Worm (Caenorhabditis elegans) whole organism, L1 larva: ENCODE results near the gene npp-9.

Source experiments
- C16A3.4 ChIP-seq: fragments of 150-350 bp; optimal IDR thresholded peaks from 2 replicates; lab custom pipeline; 2014; ENCODE audit warnings: missing biosample characterization, missing genetic modification characterization
- aha-1 ChIP-seq: fragments of 150-350 bp; optimal IDR thresholded peaks from 2 replicates; lab custom pipeline; 2014; ENCODE audit warnings: missing biosample characterization, missing genetic modification characterization
- alr-1 ChIP-seq: fragments of 200-800 bp; sonication (Bioruptor generic); optimal IDR thresholded peaks from 2 replicates; lab custom pipeline; 2018; ENCODE audit warnings: borderline replicate concordance, mild to moderate bottlenecking, missing genetic modification characterization, missing compliant biosample characterization
- aly-2 ChIP-seq: fragments of 150-350 bp; optimal IDR thresholded peaks from 2 replicates; lab custom pipeline; 2014; ENCODE audit warnings: missing biosample characterization, missing genetic modification characterization
- blmp-1 ChIP-seq: fragments of 150-350 bp; optimal IDR thresholded peaks from 2 replicates; lab custom pipeline; 2014; ENCODE audit warnings: missing biosample characterization, missing genetic modification characterization
- ceh-63 ChIP-seq: fragments of 200-800 bp; sonication (Bioruptor generic); optimal IDR thresholded peaks from 2 replicates; lab custom pipeline; 2018; ENCODE audit warnings: mild to moderate bottlenecking, missing genetic modification characterization, missing compliant biosample characterization
- ceh-82 ChIP-seq, 3 experiments: fragments of 150-350 bp in 1 of 3; sonication (generic microtip) in 2 of 3; optimal IDR thresholded peaks; 2 replicates each; lab custom pipeline; 2014 to 2017; ENCODE audit warnings: missing biosample characterization in 3 of 3, missing genetic modification characterization in 3 of 3
- ceh-88 ChIP-seq: fragments of 200-800 bp; sonication (Bioruptor generic); IDR thresholded peaks from 2 replicates; pipeline ENCODE4 v1.3.6; 2022; ENCODE audit warnings: missing genetic modification characterization, missing compliant biosample characterization
- ceh-90 ChIP-seq: sonication (generic microtip); optimal IDR thresholded peaks from 2 replicates; lab custom pipeline; 2016; ENCODE audit warnings: missing genetic modification characterization, missing compliant biosample characterization
- ces-1 ChIP-seq: fragments of 150-350 bp; optimal IDR thresholded peaks from 2 replicates; lab custom pipeline; 2014; ENCODE audit warnings: missing biosample characterization, missing genetic modification reagents, missing genetic modification characterization
- dpl-1 ChIP-seq, 3 experiments: fragments of 150-350 bp in 2 of 3; sonication (generic microtip) in 1 of 3; optimal IDR thresholded peaks; 2 replicates each; lab custom pipeline; 2014 to 2017; ENCODE audit warnings: missing biosample characterization in 3 of 3, missing genetic modification characterization in 3 of 3, missing genetic modification reagents in 3 of 3
- efl-1 ChIP-seq, 4 experiments: fragments of 150-350 bp; optimal IDR thresholded peaks in 3 of 4; peaks in 1 of 4; 1 replicate in 1 of 4; 2 replicates in 3 of 4; lab custom pipeline; 2014; ENCODE audit warnings: missing biosample characterization in 2 of 4, missing genetic modification characterization in 2 of 4, missing genetic modification reagents in 2 of 4
- efl-3 ChIP-seq: fragments of 200-800 bp; sonication (Bioruptor generic); optimal IDR thresholded peaks from 2 replicates; lab custom pipeline; 2018; ENCODE audit warnings: mild to moderate bottlenecking, missing genetic modification characterization, missing compliant biosample characterization
- elt-3 ChIP-seq, 6 experiments: fragments of 150-350 bp in 1 of 6; sonication (generic microtip); optimal IDR thresholded peaks; 2 replicates each; lab custom pipeline; 2017 to 2018; ENCODE audit warnings: missing biosample characterization in 6 of 6, missing genetic modification characterization in 6 of 6, inconsistent platforms in 1 of 6
- ets-5 ChIP-seq: fragments of 200-800 bp; sonication (Bioruptor generic); IDR thresholded peaks from 2 replicates; pipeline ENCODE4 v1.3.6; 2022; ENCODE audit warnings: missing genetic modification characterization, missing compliant biosample characterization
- fkh-10 ChIP-seq: sonication (generic microtip); optimal IDR thresholded peaks from 2 replicates; lab custom pipeline; 2017; ENCODE audit warnings: missing biosample characterization, missing genetic modification reagents, missing genetic modification characterization
- hlh-4 ChIP-seq: sonication (generic microtip); optimal IDR thresholded peaks from 2 replicates; lab custom pipeline; 2016; ENCODE audit warnings: mild to moderate bottlenecking, missing genetic modification characterization, missing compliant biosample characterization
- irx-1 ChIP-seq: sonication (generic microtip); optimal IDR thresholded peaks from 2 replicates; lab custom pipeline; 2016; ENCODE audit warnings: missing genetic modification characterization, missing compliant biosample characterization
- lin-35 ChIP-seq, 2 experiments: fragments of 150-350 bp; optimal IDR thresholded peaks; 2 replicates each; lab custom pipeline; 2014; ENCODE audit warnings: missing biosample characterization in 2 of 2, missing genetic modification characterization in 2 of 2, missing genetic modification reagents in 2 of 2
- mdl-1 ChIP-seq, 2 experiments: fragments of 150-350 bp; optimal IDR thresholded peaks; 2 replicates each; lab custom pipeline; 2014 to 2017; ENCODE audit warnings: missing biosample characterization in 2 of 2, missing genetic modification characterization in 2 of 2, inconsistent platforms in 1 of 2
- mef-2 ChIP-seq: fragments of 150-350 bp; optimal IDR thresholded peaks from 2 replicates; lab custom pipeline; 2014; ENCODE audit warnings: missing biosample characterization, missing genetic modification characterization
- nhr-237 ChIP-seq: fragments of 150-350 bp; optimal IDR thresholded peaks from 2 replicates; lab custom pipeline; 2014; ENCODE audit warnings: missing biosample characterization, missing genetic modification characterization
- nhr-76 ChIP-seq: sonication (generic microtip); optimal IDR thresholded peaks from 2 replicates; lab custom pipeline; 2017; ENCODE audit warnings: missing biosample characterization, missing genetic modification characterization
- nhr-85 ChIP-seq: sonication (generic microtip); peaks from one replicate; lab custom pipeline; 2016; ENCODE audit warnings: missing genetic modification characterization, inconsistent platforms, missing compliant biosample characterization
- nhr-90 ChIP-seq: sonication (generic microtip); optimal IDR thresholded peaks from 2 replicates; lab custom pipeline; 2016; ENCODE audit warnings: mild to moderate bottlenecking, missing genetic modification characterization, missing compliant biosample characterization; ENCODE audit not compliant: poor library complexity
- pag-3 ChIP-seq: sonication (generic microtip); optimal IDR thresholded peaks from 2 replicates; lab custom pipeline; 2017; ENCODE audit warnings: missing genetic modification characterization, mild to moderate bottlenecking, missing compliant biosample characterization, antibody characterized with exemption, borderline replicate concordance; ENCODE audit not compliant: insufficient read depth
- pqm-1 ChIP-seq: sonication (generic microtip); optimal IDR thresholded peaks from 3 replicates; lab custom pipeline; 2017; ENCODE audit warnings: missing biosample characterization, missing genetic modification characterization
- sptf-1 ChIP-seq: fragments of 150-350 bp; optimal IDR thresholded peaks from 2 replicates; lab custom pipeline; 2014; ENCODE audit warnings: missing biosample characterization, missing genetic modification characterization
- sup-37 ChIP-seq: fragments of 200-800 bp; sonication (Bioruptor generic); optimal IDR thresholded peaks from 2 replicates; lab custom pipeline; 2018; ENCODE audit warnings: mild to moderate bottlenecking, missing genetic modification characterization, missing compliant biosample characterization
- tbx-2 ChIP-seq: sonication (generic microtip); optimal IDR thresholded peaks from 2 replicates; lab custom pipeline; 2016; ENCODE audit warnings: missing genetic modification characterization, missing compliant biosample characterization
- unc-130 ChIP-seq: fragments of 150-350 bp; optimal IDR thresholded peaks from 2 replicates; lab custom pipeline; 2017; ENCODE audit warnings: missing biosample characterization, missing genetic modification characterization, inconsistent platforms
- unc-62 ChIP-seq: fragments of 150-350 bp; optimal IDR thresholded peaks from 2 replicates; lab custom pipeline; 2014; ENCODE audit warnings: missing biosample characterization, missing genetic modification reagents, missing genetic modification characterization
- zag-1 ChIP-seq: fragments of 150-350 bp; optimal IDR thresholded peaks from 2 replicates; lab custom pipeline; 2014; ENCODE audit warnings: missing biosample characterization, missing genetic modification characterization
- zip-4 ChIP-seq: fragments of 200-800 bp; sonication (Bioruptor generic); optimal IDR thresholded peaks from 2 replicates; lab custom pipeline; 2018; ENCODE audit warnings: mild to moderate bottlenecking, missing genetic modification characterization, moderate library complexity, missing compliant biosample characterization
- ztf-4 ChIP-seq: fragments of 150-350 bp; optimal IDR thresholded peaks from 2 replicates; lab custom pipeline; 2014; ENCODE audit warnings: missing biosample characterization, missing genetic modification characterization

Gene npp-9

DNA sequence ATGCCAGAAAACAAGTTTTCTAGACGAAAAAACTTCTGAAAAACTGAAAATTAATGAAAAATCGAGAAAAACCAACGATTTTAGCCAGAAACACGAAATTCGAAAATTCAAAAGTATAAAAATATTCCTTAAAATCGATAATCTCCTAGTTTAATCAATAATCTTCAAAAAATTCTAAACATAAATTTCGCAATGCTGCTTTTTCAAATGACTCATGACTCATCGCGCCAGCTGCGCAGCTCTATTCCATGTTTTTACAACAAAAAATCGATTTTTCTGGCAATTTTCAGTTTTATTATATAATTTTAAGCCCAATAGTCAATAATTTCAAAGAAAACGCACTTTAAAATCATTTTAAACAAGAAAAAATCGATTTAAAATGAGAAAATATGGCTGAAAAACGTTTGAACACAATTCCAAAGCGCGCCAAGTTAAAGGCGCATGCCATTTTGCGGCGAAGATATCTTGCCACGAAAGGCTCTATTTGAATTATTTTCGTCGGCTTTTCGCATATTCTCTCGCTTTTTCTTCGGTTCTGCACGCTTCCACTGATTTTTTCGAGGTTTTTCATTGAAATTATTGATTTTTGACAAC is 8.3 kb downstream of the npp-9 start, which contains the start of gene cri-3 (continued):
- peak; percentile 21 to 74 (median 62) for TF ChIP-seq dpl-1 (GFP tag; optimal IDR thresholded peaks at IDR 0.05; lab: Kevin White, UChicago)
- no peak for TF ChIP-seq mef-2 (tag; lab: Kevin White, UChicago)
- TF ChIP-seq aha-1 (tag; lab: Kevin White, UChicago): no peak
- TF ChIP-seq ceh-88: no peak
- peak; percentile 37 to 77 for TF ChIP-seq lin-35 (GFP tag; optimal IDR thresholded peaks at IDR 0.05; lab: Kevin White, UChicago)
- no peak for TF ChIP-seq ceh-63 (GFP tag; lab: Kevin White, UChicago)
- no peak for TF ChIP-seq sptf-1 (tag; lab: Kevin White, UChicago)
- TF ChIP-seq zag-1: no peak
- no peak for TF ChIP-seq sup-37

DNA sequence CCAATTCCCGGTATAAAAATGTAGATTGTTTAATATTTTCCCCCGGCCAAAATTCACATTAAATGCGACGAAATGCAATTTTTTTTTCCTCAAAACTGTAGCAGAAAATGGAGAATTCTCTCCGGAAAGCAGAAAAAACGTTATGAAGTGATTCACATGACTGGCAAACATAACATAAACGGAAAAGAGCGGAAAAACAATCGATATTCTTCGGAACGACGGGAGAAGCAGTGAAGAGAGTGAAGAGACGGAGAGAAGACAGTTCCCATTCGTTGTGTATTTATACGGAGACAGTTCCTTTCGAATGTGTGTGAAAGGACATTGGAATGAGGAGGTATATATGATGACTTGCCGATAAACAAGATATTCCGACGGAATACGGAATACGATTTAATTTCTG is 9.2 kb downstream of the npp-9 start:
- TF ChIP-seq blmp-1 (peak; percentile 60), pag-3 (tag; lab: Kevin White, UChicago) (no peak), ceh-82 (tag; optimal IDR thresholded peaks at IDR 0.05; lab: Kevin White, UChicago) (no peak), nhr-237 (tag; lab: Kevin White, UChicago) (no peak), nhr-85 (tag; lab: Kevin White, UChicago) (peak; percentile 40), elt-3 (tag; optimal IDR thresholded peaks at IDR 0.05; lab: Kevin White, UChicago) (peak in 1 of 6 experiments; percentile 7), nhr-90 (tag; lab: Kevin White, UChicago) (no peak), ceh-90 (no peak), efl-3 (GFP tag; lab: Kevin White, UChicago) (no peak)

ce11 chrIII:3393687-3394086 is 10.6 kb downstream of the npp-9 start, which contains the start of gene mlc-4:
TSS of gene mlc-4 (minus strand) at chrIII:3393787.
- TF ChIP-seq ets-5 (no peak), tbx-2 (tag; lab: Kevin White, UChicago) (no peak), aly-2 (tag; lab: Kevin White, UChicago) (no peak), nhr-76 (no peak), unc-62 (GFP tag; lab: Kevin White, UChicago) (no peak), nhr-90 (tag; lab: Kevin White, UChicago) (no peak), ztf-4 (no peak), pag-3 (tag; lab: Kevin White, UChicago) (no peak), efl-1 (optimal IDR thresholded peaks at IDR 0.05; lab: Kevin White, UChicago) (no peak), efl-1 (GFP tag; optimal IDR thresholded peaks at IDR 0.05 in 1 of 2; lab: Kevin White, UChicago) (no peak), hlh-4 (tag; lab: Kevin White, UChicago) (no peak)

- no peak for TF ChIP-seq mdl-1 (tag; optimal IDR thresholded peaks at IDR 0.05; lab: Kevin White, UChicago)
- no peak for TF ChIP-seq fkh-10 (GFP tag; lab: Kevin White, UChicago)
- no peak for TF ChIP-seq alr-1 (tag; lab: Kevin White, UChicago)
- no peak for TF ChIP-seq nhr-85 (tag; lab: Kevin White, UChicago)
- TF ChIP-seq ces-1 (GFP tag; lab: Kevin White, UChicago): no peak
- no peak for TF ChIP-seq efl-3 (GFP tag; lab: Kevin White, UChicago)
- TF ChIP-seq irx-1 (tag; lab: Kevin White, UChicago): no peak
- no peak for TF ChIP-seq C16A3.4 (tag; lab: Kevin White, UChicago)
- TF ChIP-seq pqm-1: no peak
- TF ChIP-seq zip-4 (GFP tag; lab: Kevin White, UChicago): no peak
- no peak for TF ChIP-seq unc-130 (tag; lab: Kevin White, UChicago)
- no peak for TF ChIP-seq pag-3 (tag; lab: Kevin White, UChicago)
- TF ChIP-seq, all 84 proteins: peak for 0
These were observed 14.1 kb downstream of the npp-9 start for ce11 chrIII:3390144-3390543.
